Worm (Caenorhabditis elegans): ENCODE data around the gene gpn-1.

DNA sequence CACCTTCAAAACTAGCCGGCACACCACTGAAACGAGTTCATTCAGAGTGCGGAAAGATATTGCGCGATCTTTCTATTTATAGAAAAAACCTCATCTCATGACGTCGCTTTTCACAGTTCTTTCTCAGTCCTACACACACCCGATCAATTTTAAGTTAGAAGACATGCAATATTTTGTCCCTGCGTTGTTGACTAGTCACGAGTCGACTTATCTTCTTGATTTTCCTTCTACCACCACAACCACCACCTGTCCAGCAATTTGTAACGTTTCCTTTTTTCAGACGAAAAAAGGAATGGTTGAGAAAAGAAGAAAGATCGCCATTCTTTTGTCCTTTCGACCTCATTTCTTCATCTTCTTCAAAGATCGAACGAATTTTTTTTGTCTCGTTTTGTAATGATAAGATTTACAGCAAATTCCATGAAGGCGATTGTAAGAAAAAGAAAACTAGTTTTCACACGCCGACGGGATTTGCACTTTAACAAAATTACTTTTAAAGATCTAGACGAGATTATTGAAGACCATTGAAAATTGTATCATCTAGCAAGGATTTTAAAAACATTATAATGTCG, 24.7 kb downstream of the gpn-1 start:
- TF ChIP-seq unc-130 (GFP tag; optimal IDR thresholded peaks at IDR 0.05) = no peak
- no peak for TF ChIP-seq tag-97 (GFP tag; IDR thresholded peaks at IDR 0.05)
- no peak for TF ChIP-seq ZK546.5 (tag; optimal IDR thresholded peaks at IDR 0.05)
- no peak for TF ChIP-seq ZK337.2 (GFP tag; IDR thresholded peaks at IDR 0.05)
- TF ChIP-seq egl-43 (GFP tag; IDR thresholded peaks at IDR 0.05) = no peak
- TF ChIP-seq nhr-76 (tag; optimal IDR thresholded peaks at IDR 0.05) = no peak
- peak; percentile 98 for TF ChIP-seq nhr-48 (tag; optimal IDR thresholded peaks at IDR 0.05)
- no peak for TF ChIP-seq lin-1 (GFP tag; IDR thresholded peaks at IDR 0.05)
- TF ChIP-seq nhr-11 (tag; optimal IDR thresholded peaks at IDR 0.05) = no peak
- TF ChIP-seq php-3 (GFP tag; IDR thresholded peaks at IDR 0.05) = no peak
- TF ChIP-seq lin-13 (GFP tag; optimal IDR thresholded peaks at IDR 0.05) = no peak

Data from whole organism, L4 larva.